Worm (Caenorhabditis elegans): ENCODE data around the gene Y62H9A.14.

Y62H9A.14 gene

DNA sequence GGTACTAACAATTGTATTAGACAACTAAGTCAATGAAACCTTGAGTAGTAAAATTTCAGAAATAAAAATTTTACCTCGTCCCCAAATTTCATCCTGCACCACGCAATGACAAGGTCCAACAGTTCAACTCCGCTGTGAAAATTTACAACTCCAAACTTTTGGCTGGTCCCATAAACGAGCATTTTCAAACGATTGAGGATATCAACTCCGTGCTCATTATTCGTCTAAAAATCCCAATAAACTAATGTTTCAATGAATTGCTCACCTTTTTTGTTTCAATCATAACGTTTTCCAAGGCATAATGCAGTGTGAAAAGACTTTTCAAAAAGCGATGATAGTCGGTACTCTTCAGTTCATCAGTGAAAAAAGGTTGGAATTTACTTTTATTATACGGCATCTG, 14.4 kb upstream of the Y62H9A.14 start:
- TF ChIP-seq hpl-2 (GFP tag; optimal IDR thresholded peaks at IDR 0.05), result no peak
- TF ChIP-seq aly-2 (tag; optimal IDR thresholded peaks at IDR 0.05), result no peak
- TF ChIP-seq nhr-76 (tag; optimal IDR thresholded peaks at IDR 0.05), result no peak
- no peak for TF ChIP-seq jun-1 (tag; optimal IDR thresholded peaks at IDR 0.05)
- no peak for TF ChIP-seq fkh-8 (tag; optimal IDR thresholded peaks at IDR 0.05)
- no peak for TF ChIP-seq nhr-77 (tag; optimal IDR thresholded peaks at IDR 0.05)
- TF ChIP-seq nhr-84 (tag; optimal IDR thresholded peaks at IDR 0.05), result no peak
- no peak for TF ChIP-seq alr-1 (tag; optimal IDR thresholded peaks at IDR 0.05; ENCODE audit: borderline replicate concordance)
- no peak for TF ChIP-seq pax-3 (tag; optimal IDR thresholded peaks at IDR 0.05)
- no peak for TF ChIP-seq fos-1 (tag; optimal IDR thresholded peaks at IDR 0.05)
- TF ChIP-seq blmp-1 (tag; optimal IDR thresholded peaks at IDR 0.05), result no peak
- TF ChIP-seq ceh-90 (tag; optimal IDR thresholded peaks at IDR 0.05), result no peak
- no peak for TF ChIP-seq mab-9 (GFP tag; IDR thresholded peaks at IDR 0.05)
- TF ChIP-seq ceh-88 (GFP tag; IDR thresholded peaks at IDR 0.05), result no peak
- TF ChIP-seq isw-1 (GFP tag; IDR thresholded peaks at IDR 0.05), result no peak

DNA sequence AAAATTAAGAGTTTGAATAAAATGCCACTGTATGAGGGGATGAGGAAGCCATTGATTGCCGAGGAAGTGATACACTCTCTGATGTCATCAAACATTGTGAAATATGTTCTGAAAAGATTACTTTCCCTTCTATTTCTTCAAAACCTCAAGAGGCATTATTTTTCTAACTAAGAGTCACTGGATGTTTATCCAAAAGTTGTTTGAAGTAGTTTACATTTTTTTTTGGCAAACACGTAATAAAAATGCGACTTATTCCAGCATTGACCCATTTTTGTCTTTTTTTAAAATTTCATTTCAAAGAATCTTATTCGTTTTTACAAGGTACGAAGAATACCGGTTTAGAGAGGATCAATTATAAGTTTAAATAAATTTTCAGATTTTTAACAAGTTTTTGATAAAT, 13.8 kb upstream of the Y62H9A.14 start, which contains the start of gene Y62H9A.11:
TSS of gene Y62H9A.11 (minus strand) at position 101 of the 400 bp plus-strand sequence.
- TF ChIP-seq lin-14 (GFP tag; optimal IDR thresholded peaks at IDR 0.05) (no peak), unc-30 (tag; optimal IDR thresholded peaks at IDR 0.05) (no peak), fkh-8 (tag; optimal IDR thresholded peaks at IDR 0.05) (no peak), nhr-20 (tag; optimal IDR thresholded peaks at IDR 0.05) (no peak), lin-15B (tag; optimal IDR thresholded peaks at IDR 0.05) (no peak), tlp-1 (tag; optimal IDR thresholded peaks at IDR 0.05) (no peak), egl-27 (tag; optimal IDR thresholded peaks at IDR 0.05) (no peak), C04F5.9 (tag; optimal IDR thresholded peaks at IDR 0.05) (no peak), mep-1 (tag; optimal IDR thresholded peaks at IDR 0.05) (no peak), unc-62 (GFP tag; optimal IDR thresholded peaks at IDR 0.05) (no peak), pqm-1 (tag; optimal IDR thresholded peaks at IDR 0.05) (no peak), ceh-8 (GFP tag; optimal IDR thresholded peaks at IDR 0.05) (no peak), grh-1 (GFP tag; IDR thresholded peaks at IDR 0.05) (no peak), sptf-1 (tag; optimal IDR thresholded peaks at IDR 0.05) (no peak), ztf-11 (tag; optimal IDR thresholded peaks at IDR 0.05) (no peak), nhr-76 (tag; optimal IDR thresholded peaks at IDR 0.05) (no peak), lin-35 (GFP tag; optimal IDR thresholded peaks at IDR 0.05) (no peak), ama-1 (optimal IDR thresholded peaks at IDR 0.05) (no peak), nhr-11 (tag; optimal IDR thresholded peaks at IDR 0.05) (no peak), nhr-90 (tag; optimal IDR thresholded peaks at IDR 0.05; ENCODE audit: poor library complexity) (no peak)

DNA sequence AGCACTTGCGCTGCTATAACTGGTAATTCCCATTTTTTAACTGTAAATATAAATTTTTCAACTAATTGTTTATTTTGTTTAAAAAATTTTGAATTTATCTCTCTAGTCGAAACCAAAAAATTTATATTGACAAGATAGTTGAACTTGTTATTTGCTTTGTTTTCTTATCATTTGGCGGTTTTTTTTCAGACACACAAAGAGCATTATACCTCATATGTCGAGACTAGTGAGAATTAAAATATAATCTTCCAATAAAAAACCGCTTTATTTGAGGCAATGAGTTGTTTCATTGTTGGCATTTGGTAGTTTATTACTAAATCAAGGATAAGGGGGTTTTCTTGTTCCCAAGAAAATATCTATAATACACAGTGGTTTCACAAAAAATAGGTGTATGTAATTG, 12.8 kb upstream of the Y62H9A.14 start:
- TF ChIP-seq ztf-4 (tag; optimal IDR thresholded peaks at IDR 0.05) (no peak), elt-2 (tag; optimal IDR thresholded peaks at IDR 0.05) (peak; percentile 45), lin-35 (GFP tag; optimal IDR thresholded peaks at IDR 0.05) (peak in 1 of 2 experiments; percentile 14)

DNA sequence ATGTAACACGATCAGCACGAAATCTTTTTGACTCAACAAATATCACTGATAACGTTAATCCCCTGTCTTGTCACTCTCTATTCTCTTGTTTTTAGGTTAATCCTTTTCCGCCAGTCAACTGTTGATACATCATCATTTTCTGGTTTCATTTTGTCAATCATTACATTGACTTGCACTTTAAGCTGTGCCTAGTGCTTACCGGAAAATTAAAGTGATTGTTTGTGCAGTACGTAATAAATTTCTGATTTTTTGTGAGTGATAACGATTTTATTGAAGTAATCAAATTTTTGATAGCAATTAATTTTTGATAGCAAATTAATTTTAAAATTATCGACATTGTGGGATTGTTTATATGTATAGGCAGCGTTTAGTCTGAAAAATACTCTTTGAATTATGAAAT, 11.9 kb upstream of the Y62H9A.14 start:
- TF ChIP-seq dsc-1 (tag; optimal IDR thresholded peaks at IDR 0.05) (peak; percentile 44), elt-2 (tag; optimal IDR thresholded peaks at IDR 0.05) (peak; percentile 90), nhr-77 (tag; optimal IDR thresholded peaks at IDR 0.05) (no peak), nhr-71 (tag; optimal IDR thresholded peaks at IDR 0.05) (peak; percentile 14), C04F5.9 (tag; optimal IDR thresholded peaks at IDR 0.05) (no peak)

DNA sequence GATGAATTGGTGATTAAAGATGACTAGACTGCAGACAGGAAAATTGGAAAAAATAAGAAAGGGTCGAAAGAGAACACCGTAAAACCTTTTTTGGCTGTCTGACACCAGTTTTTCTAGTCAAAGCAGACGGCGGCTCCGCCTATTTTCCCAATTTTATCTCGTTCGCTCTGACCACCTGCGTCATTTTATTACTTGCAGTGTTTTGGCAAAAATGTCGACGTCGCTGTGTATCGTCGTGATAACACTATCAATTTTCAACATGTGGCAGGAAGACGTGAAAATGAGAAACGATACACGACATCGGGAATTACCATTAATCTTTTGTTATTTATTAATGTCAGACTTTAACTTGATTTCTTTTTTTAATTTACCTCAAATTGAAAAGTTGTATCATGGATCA, 11.0 kb upstream of the Y62H9A.14 start, which contains the start of gene Y62H9A.15:
TSS of gene Y62H9A.15 (minus strand) at position 100 of the 400 bp plus-strand sequence.
- no peak for TF ChIP-seq nhr-90 (tag; optimal IDR thresholded peaks at IDR 0.05; ENCODE audit: poor library complexity)
- no peak for TF ChIP-seq efl-1 (optimal IDR thresholded peaks at IDR 0.05)
- no peak for TF ChIP-seq efl-1 (GFP tag; optimal IDR thresholded peaks at IDR 0.05 in 1 of 2)
- TF ChIP-seq skn-1 (tag; optimal IDR thresholded peaks at IDR 0.05), result no peak
- TF ChIP-seq aly-2 (tag; optimal IDR thresholded peaks at IDR 0.05), result no peak
- TF ChIP-seq hlh-4 (tag; optimal IDR thresholded peaks at IDR 0.05), result no peak
- TF ChIP-seq efl-3 (GFP tag; optimal IDR thresholded peaks at IDR 0.05), result no peak
- TF ChIP-seq pag-3 (tag; optimal IDR thresholded peaks at IDR 0.05; ENCODE audit: borderline replicate concordance, insufficient read depth), result no peak
- no peak for TF ChIP-seq isw-1 (GFP tag; IDR thresholded peaks at IDR 0.05)
- no peak for TF ChIP-seq nhr-47 (tag; optimal IDR thresholded peaks at IDR 0.05)
- no peak for TF ChIP-seq rnt-1 (tag; optimal IDR thresholded peaks at IDR 0.05)
- no peak for TF ChIP-seq grh-1 (GFP tag; IDR thresholded peaks at IDR 0.05)
- no peak for TF ChIP-seq snu-23 (GFP tag; optimal IDR thresholded peaks at IDR 0.05)
- peak; percentile 1 for TF ChIP-seq nhr-20 (tag; optimal IDR thresholded peaks at IDR 0.05)
- TF ChIP-seq lin-13 (GFP tag; optimal IDR thresholded peaks at IDR 0.05), result no peak
- TF ChIP-seq lin-35 (GFP tag; optimal IDR thresholded peaks at IDR 0.05), result peak in 1 of 2 experiments; percentile 9
- TF ChIP-seq hpl-2 (GFP tag; optimal IDR thresholded peaks at IDR 0.05), result no peak

All from whole organism, L1 larva.